Worm (Caenorhabditis elegans) whole organism, mixed stage, embryonic: Measurements from ENCODE around the gene prx-13.

Source experiments
- M03D4.4 ChIP-seq: sonication (generic microtip); optimal IDR thresholded peaks from 2 replicates; lab custom pipeline; 2017; ENCODE audit warnings: mild to moderate bottlenecking, missing genetic modification characterization, missing compliant biosample characterization
- blmp-1 ChIP-seq: fragments of 150-350 bp; optimal IDR thresholded peaks from 2 replicates; lab custom pipeline; 2014; ENCODE audit warnings: missing biosample characterization, missing genetic modification characterization
- ceh-39 ChIP-seq: fragments of 150-350 bp; optimal IDR thresholded peaks from 2 replicates; lab custom pipeline; 2014; ENCODE audit warnings: missing biosample characterization, missing genetic modification characterization
- ceh-43 ChIP-seq: fragments of 200-800 bp; sonication (Bioruptor generic); optimal IDR thresholded peaks from 2 replicates; lab custom pipeline; 2018; ENCODE audit warnings: mild to moderate bottlenecking, missing genetic modification characterization, moderate library complexity, missing compliant biosample characterization
- ceh-83 ChIP-seq: fragments of 200-800 bp; sonication (Bioruptor generic); optimal IDR thresholded peaks from 2 replicates; lab custom pipeline; 2018; ENCODE audit warnings: mild to moderate bottlenecking, missing genetic modification characterization, missing compliant biosample characterization
- ces-1 ChIP-seq: fragments of 150-350 bp; optimal IDR thresholded peaks from 2 replicates; lab custom pipeline; 2014; ENCODE audit warnings: missing biosample characterization, missing genetic modification reagents, missing genetic modification characterization
- cnd-1 ChIP-seq: fragments of 200-800 bp; sonication (Bioruptor generic); optimal IDR thresholded peaks from 2 replicates; lab custom pipeline; 2018; ENCODE audit warnings: mild to moderate bottlenecking, missing genetic modification characterization, missing compliant biosample characterization
- drap-1 ChIP-seq: fragments of 200-800 bp; sonication (Bioruptor generic); optimal IDR thresholded peaks from 3 replicates; lab custom pipeline; 2018; ENCODE audit warnings: mild to moderate bottlenecking, missing genetic modification characterization, missing compliant biosample characterization
- elt-3 ChIP-seq: fragments of 150-350 bp; optimal IDR thresholded peaks from 2 replicates; lab custom pipeline; 2014; ENCODE audit warnings: missing biosample characterization, missing genetic modification characterization
- flh-1 ChIP-seq: fragments of 200-800 bp; sonication (Bioruptor generic); optimal IDR thresholded peaks from 2 replicates; lab custom pipeline; 2018; ENCODE audit warnings: mild to moderate bottlenecking, missing genetic modification characterization, moderate library complexity, missing compliant biosample characterization
- ham-2 ChIP-seq: fragments of 200-800 bp; sonication (Bioruptor generic); optimal IDR thresholded peaks from 2 replicates; lab custom pipeline; 2018; ENCODE audit warnings: mild to moderate bottlenecking, missing genetic modification characterization, missing compliant biosample characterization
- hlh-1 ChIP-seq: fragments of 150-350 bp; optimal IDR thresholded peaks from 2 replicates; lab custom pipeline; 2014; ENCODE audit warnings: missing biosample characterization, missing genetic modification reagents, missing genetic modification characterization
- lin-13 ChIP-seq: fragments of 150-350 bp; optimal IDR thresholded peaks from 2 replicates; lab custom pipeline; 2014; ENCODE audit warnings: missing biosample characterization, missing genetic modification characterization
- lin-32 ChIP-seq: fragments of 200-800 bp; sonication (Bioruptor generic); optimal IDR thresholded peaks from 2 replicates; lab custom pipeline; 2018; ENCODE audit warnings: mild to moderate bottlenecking, missing genetic modification characterization, missing compliant biosample characterization
- mab-5 ChIP-seq: fragments of 150-350 bp; optimal IDR thresholded peaks from 2 replicates; lab custom pipeline; 2014; ENCODE audit warnings: missing biosample characterization, missing genetic modification characterization
- mep-1 ChIP-seq: fragments of 150-350 bp; optimal IDR thresholded peaks from 2 replicates; lab custom pipeline; 2017; ENCODE audit warnings: missing biosample characterization, missing genetic modification reagents, missing genetic modification characterization, inconsistent platforms
- mls-2 ChIP-seq: sonication (generic microtip); optimal IDR thresholded peaks from 2 replicates; lab custom pipeline; 2016; ENCODE audit warnings: mild to moderate bottlenecking, missing genetic modification characterization, moderate library complexity, missing compliant biosample characterization
- nhr-12 ChIP-seq: fragments of 150-350 bp; optimal IDR thresholded peaks from 2 replicates; lab custom pipeline; 2014; ENCODE audit warnings: missing biosample characterization, missing genetic modification characterization
- nhr-2 ChIP-seq: fragments of 150-350 bp; optimal IDR thresholded peaks from 2 replicates; lab custom pipeline; 2014; ENCODE audit warnings: missing biosample characterization, missing genetic modification characterization
- nhr-237 ChIP-seq: fragments of 150-350 bp; optimal IDR thresholded peaks from 2 replicates; lab custom pipeline; 2014; ENCODE audit warnings: missing biosample characterization, missing genetic modification characterization
- nhr-76 ChIP-seq: sonication (generic microtip); optimal IDR thresholded peaks from 2 replicates; lab custom pipeline; 2017; ENCODE audit warnings: missing biosample characterization, missing genetic modification characterization
- pha-4 ChIP-seq: fragments of 150-350 bp; optimal IDR thresholded peaks from 2 replicates; lab custom pipeline; 2018; ENCODE audit warnings: missing biosample characterization, missing genetic modification reagents, missing genetic modification characterization
- sem-2 ChIP-seq: fragments of 200-800 bp; sonication (Bioruptor generic); optimal IDR thresholded peaks from 2 replicates; lab custom pipeline; 2018; ENCODE audit warnings: mild to moderate bottlenecking, missing genetic modification characterization, missing compliant biosample characterization
- snpc-4 ChIP-seq: fragments of 150-350 bp; optimal IDR thresholded peaks from 2 replicates; lab custom pipeline; 2014; ENCODE audit warnings: missing biosample characterization, missing genetic modification characterization
- sptf-1 ChIP-seq: sonication (generic microtip); optimal IDR thresholded peaks from 2 replicates; lab custom pipeline; 2017; ENCODE audit warnings: mild to moderate bottlenecking, missing genetic modification characterization, moderate library complexity, missing compliant biosample characterization
- tbx-8 ChIP-seq: fragments of 200-800 bp; sonication (Bioruptor generic); optimal IDR thresholded peaks from 2 replicates; lab custom pipeline; 2018; ENCODE audit warnings: mild to moderate bottlenecking, missing genetic modification characterization, moderate library complexity, missing compliant biosample characterization
- unc-120 ChIP-seq: sonication (generic microtip); optimal IDR thresholded peaks from 2 replicates; lab custom pipeline; 2017; ENCODE audit warnings: missing genetic modification characterization, missing compliant biosample characterization; ENCODE audit not compliant: poor library complexity, severe bottlenecking
- unc-39 ChIP-seq: fragments of 150-350 bp; optimal IDR thresholded peaks from 2 replicates; lab custom pipeline; 2014; ENCODE audit warnings: missing biosample characterization, missing genetic modification characterization
- unc-62 ChIP-seq: fragments of 150-350 bp; optimal IDR thresholded peaks from 2 replicates; lab custom pipeline; 2014; ENCODE audit warnings: missing biosample characterization, missing genetic modification reagents, missing genetic modification characterization
- zip-8 ChIP-seq: fragments of 150-350 bp; optimal IDR thresholded peaks from 2 replicates; lab custom pipeline; 2014; ENCODE audit warnings: missing biosample characterization, missing genetic modification characterization
- ztf-11 ChIP-seq: fragments of 150-350 bp; optimal IDR thresholded peaks from 2 replicates; lab custom pipeline; 2014; ENCODE audit warnings: missing biosample characterization, missing genetic modification characterization

prx-13 gene

DNA sequence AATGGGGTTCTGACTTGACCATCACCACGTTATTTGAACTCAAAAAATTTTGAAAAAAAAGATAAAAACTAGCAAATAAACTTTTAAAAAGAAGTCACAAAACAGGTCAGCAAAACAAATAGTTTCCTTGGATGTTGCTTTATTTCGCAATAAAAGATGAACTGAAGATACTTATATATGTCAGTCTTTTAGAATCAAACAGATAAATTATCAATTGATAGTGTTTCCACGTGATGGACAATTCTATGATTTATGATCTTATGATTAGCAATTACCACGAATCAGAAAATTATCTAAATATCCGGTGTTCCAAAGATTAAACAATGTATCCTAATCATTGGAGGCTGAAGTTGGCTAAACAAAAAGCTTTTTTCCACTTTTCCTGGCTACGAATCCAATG is 35.9 kb upstream of the prx-13 start:
- TF ChIP-seq elt-3 (tag; lab: Kevin White, UChicago) (peak; percentile 73), mep-1 (tag; lab: Kevin White, UChicago) (no peak)

ce11 chrII:7287140-7287539 is 35.3 kb upstream of the prx-13 start:
- no peak for TF ChIP-seq zip-8 (tag; lab: Kevin White, UChicago)
- TF ChIP-seq ztf-11 (tag; lab: Kevin White, UChicago) = no peak
- no peak for TF ChIP-seq blmp-1
- no peak for TF ChIP-seq mab-5 (tag; lab: Kevin White, UChicago)
- TF ChIP-seq ceh-39 (tag; lab: Kevin White, UChicago) = no peak
- no peak for TF ChIP-seq unc-39 (tag; lab: Kevin White, UChicago)
- no peak for TF ChIP-seq ces-1 (GFP tag; lab: Kevin White, UChicago)
- no peak for TF ChIP-seq unc-62 (GFP tag; lab: Kevin White, UChicago)
- no peak for TF ChIP-seq snpc-4 (tag; lab: Kevin White, UChicago)
- TF ChIP-seq drap-1 (GFP tag; lab: Kevin White, UChicago) = no peak
- TF ChIP-seq unc-120 (tag; lab: Kevin White, UChicago) = no peak
- no peak for TF ChIP-seq ceh-83 (GFP tag; lab: Kevin White, UChicago)

ce11 chrII:7283063-7283462 is 31.2 kb upstream of the prx-13 start:
- TF ChIP-seq unc-39 (tag; lab: Kevin White, UChicago) (no peak), elt-3 (tag; lab: Kevin White, UChicago) (no peak), nhr-237 (tag; lab: Kevin White, UChicago) (no peak), snpc-4 (tag; lab: Kevin White, UChicago) (no peak), nhr-12 (tag; lab: Kevin White, UChicago) (no peak), M03D4.4 (no peak), sem-2 (GFP tag; lab: Kevin White, UChicago) (no peak), drap-1 (GFP tag; lab: Kevin White, UChicago) (no peak), tbx-8 (GFP tag; lab: Kevin White, UChicago) (no peak), ceh-83 (GFP tag; lab: Kevin White, UChicago) (no peak), sptf-1 (tag; lab: Kevin White, UChicago) (no peak), unc-62 (GFP tag; lab: Kevin White, UChicago) (no peak), hlh-1 (tag; lab: Kevin White, UChicago) (no peak), blmp-1 (no peak), mls-2 (tag; lab: Kevin White, UChicago) (no peak), mab-5 (tag; lab: Kevin White, UChicago) (no peak), ham-2 (GFP tag; lab: Kevin White, UChicago) (no peak), unc-120 (tag; lab: Kevin White, UChicago) (no peak), nhr-76 (no peak)
- TF ChIP-seq, all 35 proteins: peak for 0

- no peak for TF ChIP-seq ceh-43 (GFP tag; lab: Kevin White, UChicago)
- no peak for TF ChIP-seq mep-1 (tag; lab: Kevin White, UChicago)
- TF ChIP-seq nhr-2 (tag; lab: Kevin White, UChicago) = no peak
- TF ChIP-seq cnd-1 (tag; lab: Kevin White, UChicago) = no peak
- TF ChIP-seq mab-5 (tag; lab: Kevin White, UChicago) = no peak
- no peak for TF ChIP-seq unc-120 (tag; lab: Kevin White, UChicago)
- TF ChIP-seq hlh-1 (tag; lab: Kevin White, UChicago) = no peak
- TF ChIP-seq ces-1 (GFP tag; lab: Kevin White, UChicago) = no peak
- TF ChIP-seq nhr-12 (tag; lab: Kevin White, UChicago) = no peak
- no peak for TF ChIP-seq M03D4.4
- TF ChIP-seq ceh-83 (GFP tag; lab: Kevin White, UChicago) = no peak
- TF ChIP-seq pha-4 (tag; lab: Kevin White, UChicago) = no peak
- TF ChIP-seq lin-13 (tag; lab: Kevin White, UChicago) = no peak
- TF ChIP-seq tbx-8 (GFP tag; lab: Kevin White, UChicago) = no peak
- no peak for TF ChIP-seq flh-1 (GFP tag; lab: Kevin White, UChicago)
- TF ChIP-seq lin-32 (GFP tag; lab: Kevin White, UChicago) = no peak
- no peak for TF ChIP-seq snpc-4 (tag; lab: Kevin White, UChicago)
- no peak for TF ChIP-seq ham-2 (GFP tag; lab: Kevin White, UChicago)
- no peak for TF ChIP-seq unc-62 (GFP tag; lab: Kevin White, UChicago)
- no peak for TF ChIP-seq blmp-1
Observed at ce11 chrII:7280584-7280983, 28.8 kb upstream of the prx-13 start.
